Worm (Caenorhabditis elegans): ENCODE results near the gene fbxc-23.

DNA sequence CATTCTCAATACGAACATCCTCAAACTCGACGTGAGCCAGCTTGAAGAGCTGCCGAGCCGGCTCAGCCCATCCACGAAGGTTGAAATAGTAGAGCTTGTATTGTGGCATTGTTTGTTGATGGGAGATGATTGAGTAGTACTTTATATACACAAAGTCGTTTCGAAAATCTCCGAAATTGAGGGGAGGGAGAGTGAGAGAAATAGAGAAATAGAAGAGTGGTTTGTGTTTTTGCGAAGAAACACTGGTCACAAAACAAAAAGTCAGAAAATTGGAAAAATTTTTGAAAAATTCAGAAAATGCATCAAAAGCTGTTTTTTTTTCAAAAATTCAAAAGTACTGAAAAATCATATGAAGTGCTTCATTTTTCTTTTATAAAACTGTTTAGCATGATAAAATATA, 14.8 kb upstream of the fbxc-23 start, which contains the start of gene gst-24:
- TF ChIP-seq unc-98 (GFP tag; IDR thresholded peaks at IDR 0.05) (no peak), isw-1 (GFP tag; IDR thresholded peaks at IDR 0.05) (no peak), ces-1 (GFP tag; optimal IDR thresholded peaks at IDR 0.05) (no peak), nhr-237 (tag; optimal IDR thresholded peaks at IDR 0.05) (no peak), lsy-2 (tag; optimal IDR thresholded peaks at IDR 0.05) (no peak), aha-1 (tag; optimal IDR thresholded peaks at IDR 0.05) (no peak), alr-1 (tag; optimal IDR thresholded peaks at IDR 0.05; ENCODE audit: borderline replicate concordance) (no peak), sox-4 (tag; optimal IDR thresholded peaks at IDR 0.05) (no peak), pqm-1 (tag; optimal IDR thresholded peaks at IDR 0.05) (no peak), ama-1 (optimal IDR thresholded peaks at IDR 0.05) (no peak)

All from whole organism, L1 larva.